Fruit fly (Drosophila melanogaster) whole organism, prepupa: ENCODE results near the gene CG18731.

Source experiments
- Blimp-1 ChIP-seq: fragments of 200-800 bp; sonication (Bioruptor generic); optimal IDR thresholded peaks from 3 replicates; lab custom pipeline; 2017; ENCODE audit warnings: missing biosample characterization, missing genetic modification characterization, mild to moderate bottlenecking, moderate library complexity, missing genetic modification reagents
- CG10631 ChIP-seq: fragments of 200-800 bp; sonication (Bioruptor generic); optimal IDR thresholded peaks from 2 replicates; lab custom pipeline; 2016; ENCODE audit warnings: missing biosample characterization, missing genetic modification characterization
- CG10669 ChIP-seq: fragments of 200-800 bp; sonication (Bioruptor generic); optimal IDR thresholded peaks from 3 replicates; lab custom pipeline; 2018; ENCODE audit warnings: missing biosample characterization, mild to moderate bottlenecking, missing genetic modification characterization, moderate library complexity
- CG11762 ChIP-seq: fragments of 200-800 bp; sonication (Bioruptor generic); optimal IDR thresholded peaks from 3 replicates; lab custom pipeline; 2016; ENCODE audit warnings: missing biosample characterization, missing genetic modification characterization; ENCODE audit not compliant: insufficient read depth
- CG11902 ChIP-seq: fragments of 200-800 bp; sonication (Bioruptor generic); optimal IDR thresholded peaks from 3 replicates; lab custom pipeline; 2016; ENCODE audit warnings: missing biosample characterization, missing genetic modification characterization
- CG15336 ChIP-seq: fragments of 200-800 bp; sonication (Bioruptor generic); IDR thresholded peaks from 2 replicates; pipeline ENCODE4 v1.3.6; 2022; ENCODE audit warnings: missing biosample characterization, missing genetic modification characterization
- CG1621 ChIP-seq: fragments of 200-800 bp; sonication (Bioruptor generic); optimal IDR thresholded peaks from 3 replicates; lab custom pipeline; 2018; ENCODE audit warnings: missing biosample characterization, mild to moderate bottlenecking, missing genetic modification characterization
- CG31627 ChIP-seq: fragments of 200-800 bp; sonication (Bioruptor generic); optimal IDR thresholded peaks from 3 replicates; lab custom pipeline; 2016; ENCODE audit warnings: missing biosample characterization, missing genetic modification characterization
- CG32006 ChIP-seq: fragments of 200-800 bp; sonication (Bioruptor generic); optimal IDR thresholded peaks from 3 replicates; lab custom pipeline; 2017; ENCODE audit warnings: missing biosample characterization, mild to moderate bottlenecking, missing genetic modification characterization
- CG34406 ChIP-seq: fragments of 200-800 bp; sonication (Bioruptor generic); optimal IDR thresholded peaks from 3 replicates; lab custom pipeline; 2016; ENCODE audit warnings: missing biosample characterization, missing genetic modification characterization
- CG6163 ChIP-seq: fragments of 200-800 bp; sonication (Bioruptor generic); IDR thresholded peaks from 3 replicates; pipeline ENCODE4 v1.3.6; 2022; ENCODE audit warnings: missing biosample characterization, missing genetic modification characterization
- CG6276 ChIP-seq: fragments of 200-800 bp; sonication (Bioruptor generic); optimal IDR thresholded peaks from 2 replicates; lab custom pipeline; 2017; ENCODE audit warnings: missing biosample characterization, mild to moderate bottlenecking, missing genetic modification characterization
- CG6792 ChIP-seq: fragments of 200-800 bp; sonication (Bioruptor generic); optimal IDR thresholded peaks from 3 replicates; lab custom pipeline; 2016; ENCODE audit warnings: missing biosample characterization, missing genetic modification characterization
- CG6854 ChIP-seq: fragments of 200-800 bp; sonication (Bioruptor generic); optimal IDR thresholded peaks from 2 replicates; lab custom pipeline; 2017; ENCODE audit warnings: missing biosample characterization, mild to moderate bottlenecking, missing genetic modification characterization
- CG7368 ChIP-seq: fragments of 200-800 bp; sonication (Bioruptor generic); optimal IDR thresholded peaks from 3 replicates; lab custom pipeline; 2016; ENCODE audit warnings: missing biosample characterization, missing genetic modification characterization
- Eip75B ChIP-seq: fragments of 200-800 bp; sonication (Bioruptor generic); optimal IDR thresholded peaks from 3 replicates; lab custom pipeline; 2016; ENCODE audit warnings: missing biosample characterization, missing genetic modification characterization
- Eip78C ChIP-seq: fragments of 200-800 bp; sonication (Bioruptor generic); peaks from one replicate; lab custom pipeline; 2016; ENCODE audit warnings: missing biosample characterization, missing genetic modification characterization
- Ets21C ChIP-seq: fragments of 200-800 bp; sonication (Bioruptor generic); optimal IDR thresholded peaks from 3 replicates; lab custom pipeline; 2016; ENCODE audit warnings: missing biosample characterization, missing genetic modification characterization
- Ets96B ChIP-seq: fragments of 200-800 bp; optimal IDR thresholded peaks from 2 replicates; lab custom pipeline; 2019; ENCODE audit warnings: missing biosample characterization, mild to moderate bottlenecking, missing genetic modification characterization, moderate library complexity
- Gug ChIP-seq: fragments of 200-800 bp; sonication (Bioruptor generic); IDR thresholded peaks from 2 replicates; pipeline ENCODE4 v1.3.6; 2022; ENCODE audit warnings: missing biosample characterization, missing genetic modification characterization
- Hr39 ChIP-seq: fragments of 200-800 bp; sonication (Bioruptor generic); optimal IDR thresholded peaks from 2 replicates; lab custom pipeline; 2016; ENCODE audit warnings: missing biosample characterization, missing genetic modification characterization
- Met ChIP-seq: fragments of 200-800 bp; sonication (Bioruptor generic); optimal IDR thresholded peaks from 3 replicates; lab custom pipeline; 2016; ENCODE audit warnings: missing biosample characterization, missing genetic modification characterization
- OdsH ChIP-seq: fragments of 200-800 bp; sonication (Bioruptor generic); optimal IDR thresholded peaks from 3 replicates; lab custom pipeline; 2016; ENCODE audit warnings: missing biosample characterization, missing genetic modification characterization
- Smox ChIP-seq: fragments of 200-800 bp; sonication (Bioruptor generic); optimal IDR thresholded peaks from 3 replicates; lab custom pipeline; 2016; ENCODE audit warnings: missing biosample characterization, missing genetic modification characterization
- Sox102F ChIP-seq: fragments of 200-800 bp; sonication (Bioruptor generic); optimal IDR thresholded peaks from 2 replicates; lab custom pipeline; 2016; ENCODE audit warnings: missing biosample characterization, mild to moderate bottlenecking, missing genetic modification characterization
- Sox14 ChIP-seq: fragments of 200-800 bp; sonication (Bioruptor generic); optimal IDR thresholded peaks from 3 replicates; lab custom pipeline; 2016; ENCODE audit warnings: missing biosample characterization, missing genetic modification characterization
- achi ChIP-seq: fragments of 200-800 bp; sonication (Bioruptor generic); optimal IDR thresholded peaks from 3 replicates; lab custom pipeline; 2016; ENCODE audit warnings: missing biosample characterization, missing genetic modification characterization
- acj6 ChIP-seq: fragments of 200-800 bp; sonication (Bioruptor generic); optimal IDR thresholded peaks from 3 replicates; lab custom pipeline; 2016; ENCODE audit warnings: missing biosample characterization, missing genetic modification characterization
- cyc ChIP-seq: fragments of 200-800 bp; sonication (Bioruptor generic); optimal IDR thresholded peaks from 3 replicates; lab custom pipeline; 2016; ENCODE audit warnings: missing biosample characterization, missing genetic modification characterization
- dsx ChIP-seq: fragments of 200-800 bp; optimal IDR thresholded peaks from 3 replicates; lab custom pipeline; 2019; ENCODE audit warnings: missing biosample characterization, mild to moderate bottlenecking, missing genetic modification characterization, moderate library complexity; ENCODE audit not compliant: poor library complexity, severe bottlenecking
- eg ChIP-seq: fragments of 200-800 bp; sonication (Bioruptor generic); IDR thresholded peaks from 3 replicates; pipeline ENCODE4 v1.3.6; 2022; ENCODE audit warnings: missing biosample characterization, missing genetic modification characterization
- esn ChIP-seq: fragments of 200-800 bp; sonication (Bioruptor generic); optimal IDR thresholded peaks from 2 replicates; lab custom pipeline; 2016; ENCODE audit warnings: missing biosample characterization, mild to moderate bottlenecking, missing genetic modification characterization, moderate library complexity
- fd59A ChIP-seq: fragments of 200-800 bp; sonication (Bioruptor generic); optimal IDR thresholded peaks from 2 replicates; lab custom pipeline; 2017; ENCODE audit warnings: missing biosample characterization, mild to moderate bottlenecking, missing genetic modification characterization, missing genetic modification reagents
- fd85E ChIP-seq: fragments of 200-800 bp; sonication (Bioruptor generic); optimal IDR thresholded peaks from 3 replicates; lab custom pipeline; 2016; ENCODE audit warnings: missing biosample characterization, missing genetic modification characterization
- fkh ChIP-seq: fragments of 200-800 bp; sonication (Bioruptor generic); optimal IDR thresholded peaks from 3 replicates; lab custom pipeline; 2017; ENCODE audit warnings: missing biosample characterization, mild to moderate bottlenecking, missing genetic modification characterization, moderate library complexity
- lz ChIP-seq: fragments of 200-800 bp; sonication (Bioruptor generic); optimal IDR thresholded peaks from 3 replicates; lab custom pipeline; 2016; ENCODE audit warnings: missing biosample characterization, missing genetic modification characterization
- net ChIP-seq: fragments of 200-800 bp; sonication (Bioruptor generic); optimal IDR thresholded peaks from 3 replicates; lab custom pipeline; 2016; ENCODE audit warnings: missing biosample characterization, missing genetic modification characterization
- pdm3 ChIP-seq: fragments of 200-800 bp; sonication (Bioruptor generic); optimal IDR thresholded peaks from 3 replicates; lab custom pipeline; 2016; ENCODE audit warnings: missing biosample characterization, missing genetic modification characterization
- salr ChIP-seq, 2 experiments: fragments of 200-800 bp; sonication (Bioruptor generic); optimal IDR thresholded peaks; 3 replicates each; lab custom pipeline; 2016 to 2018; ENCODE audit warnings: missing biosample characterization in 2 of 2, missing genetic modification characterization in 2 of 2, mild to moderate bottlenecking in 1 of 2
- spab ChIP-seq: fragments of 200-800 bp; sonication (Bioruptor generic); optimal IDR thresholded peaks from 2 replicates; lab custom pipeline; 2017; ENCODE audit warnings: missing biosample characterization, mild to moderate bottlenecking, missing genetic modification characterization, missing genetic modification reagents
- svp ChIP-seq: fragments of 200-800 bp; sonication (Bioruptor generic); peaks from one replicate; lab custom pipeline; 2016; ENCODE audit warnings: missing biosample characterization, missing genetic modification characterization
- topi ChIP-seq: fragments of 200-800 bp; sonication (Bioruptor generic); optimal IDR thresholded peaks from 3 replicates; lab custom pipeline; 2016; ENCODE audit warnings: missing biosample characterization, missing genetic modification characterization
- vri ChIP-seq: fragments of 200-800 bp; sonication (Bioruptor generic); optimal IDR thresholded peaks from 3 replicates; lab custom pipeline; 2016; ENCODE audit warnings: missing biosample characterization, mild to moderate bottlenecking, missing genetic modification characterization

The CG18731 gene

DNA sequence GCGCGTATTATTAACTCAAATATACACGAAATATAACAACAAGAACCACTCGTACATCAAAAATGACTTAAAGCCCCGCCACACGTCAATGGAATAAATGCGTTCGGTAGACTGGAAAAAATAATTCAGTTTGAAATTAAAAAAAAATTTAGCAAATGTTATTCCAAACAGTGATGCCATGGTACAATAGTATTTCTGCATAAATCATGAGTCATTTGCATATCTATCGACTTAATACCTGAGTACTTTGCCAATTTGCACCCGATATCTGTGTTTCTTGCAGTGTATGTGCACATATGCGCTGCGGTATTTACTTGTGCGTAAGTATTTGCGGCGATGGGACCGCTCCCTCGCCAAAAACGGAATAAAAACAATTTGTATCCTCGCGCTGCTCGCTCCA is 38.3 kb downstream of the CG18731 start (continued):
- TF ChIP-seq CG11902 (GFP tag; lab: Kevin White, UChicago) (peak; percentile 97), Gug (GFP tag; lab: Robert Waterston, UW) (peak; percentile 31; the same call in 1 of the 2 replicates), dsx (GFP tag; lab: Kevin White, UChicago) (peak; percentile 68), CG7368 (GFP tag; lab: Kevin White, UChicago) (peak; percentile 93), fd59A (GFP tag; lab: Kevin White, UChicago) (peak; percentile 60), svp (peak; percentile 98), CG1621 (tag; lab: Kevin White, UChicago) (peak; percentile 72), CG11762 (GFP tag; lab: Kevin White, UChicago) (peak; percentile 90), Blimp-1 (GFP tag; lab: Kevin White, UChicago) (peak; percentile 92), CG34406 (GFP tag; lab: Kevin White, UChicago) (peak; percentile 94), CG10631 (peak; percentile 89), spab (GFP tag; lab: Kevin White, UChicago) (peak; percentile 73), Hr39 (peak; percentile 99), CG6276 (GFP tag; lab: Kevin White, UChicago) (peak; percentile 48)

DNA sequence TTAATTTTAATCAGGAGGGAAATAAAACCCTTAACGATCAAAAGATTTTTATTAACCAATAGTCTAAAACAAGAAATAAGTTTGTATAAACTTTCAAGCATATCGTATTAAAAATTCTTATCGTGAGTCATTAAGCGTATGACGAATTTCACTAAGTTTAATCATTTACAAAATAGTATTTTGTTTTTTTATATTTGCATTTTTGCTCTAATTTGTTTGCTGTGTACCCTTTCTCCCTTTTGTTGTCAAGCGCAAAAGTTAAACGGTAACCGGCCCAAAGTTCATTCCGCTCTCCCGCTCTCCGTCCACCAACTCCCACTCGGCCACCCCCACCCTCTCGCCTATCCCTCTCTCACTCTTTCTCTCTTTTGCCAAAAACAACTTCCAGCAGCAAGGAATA is 39.0 kb downstream of the CG18731 start:
- no peak for TF ChIP-seq Eip75B
- no peak for TF ChIP-seq fd85E (GFP tag; lab: Kevin White, UChicago)
- TF ChIP-seq fkh (GFP tag; lab: Kevin White, UChicago): no peak
- 0 out of 3 replicates have a peak, but pooled peaks have one; percentile 35 for TF ChIP-seq eg (GFP tag; lab: Robert Waterston, UW)
- TF ChIP-seq net: no peak
- TF ChIP-seq vri (GFP tag; lab: Kevin White, UChicago): no peak
- peak; percentile 12 for TF ChIP-seq Blimp-1 (GFP tag; lab: Kevin White, UChicago)
- no peak for TF ChIP-seq CG7368 (GFP tag; lab: Kevin White, UChicago)
- TF ChIP-seq esn (GFP tag; lab: Kevin White, UChicago): peak; percentile 40
- peak; percentile 79 for TF ChIP-seq topi
- TF ChIP-seq spab (GFP tag; lab: Kevin White, UChicago): no peak
- TF ChIP-seq CG6792: peak; percentile 16
- TF ChIP-seq CG34406 (GFP tag; lab: Kevin White, UChicago): peak; percentile 40
- TF ChIP-seq Eip78C (GFP tag; lab: Kevin White, UChicago): peak; percentile 80
- TF ChIP-seq cyc (GFP tag; lab: Kevin White, UChicago): peak; percentile 46
- TF ChIP-seq CG6854: peak; percentile 10
- no peak for TF ChIP-seq CG10631
- peak; percentile 2 for TF ChIP-seq CG11902 (GFP tag; lab: Kevin White, UChicago)
- TF ChIP-seq Hr39: peak; percentile 68
- TF ChIP-seq CG31627 (GFP tag; lab: Kevin White, UChicago): peak; percentile 67
- no peak for TF ChIP-seq Met (GFP tag; lab: Kevin White, UChicago)
- TF ChIP-seq Ets21C (GFP tag; lab: Kevin White, UChicago): peak; percentile 37
- peak; percentile 33 for TF ChIP-seq Sox102F (GFP tag; lab: Kevin White, UChicago)
- TF ChIP-seq CG6163 (GFP tag; lab: Robert Waterston, UW): peak; percentile 33; the same call in 1 of the 3 replicates
- peak; percentile 21 for TF ChIP-seq achi (GFP tag; lab: Kevin White, UChicago)
- peak; percentile 61 for TF ChIP-seq Smox
- peak; percentile 37 for TF ChIP-seq OdsH (GFP tag; lab: Kevin White, UChicago)
- TF ChIP-seq Sox14: peak; percentile 9
- no peak for TF ChIP-seq Ets96B
- TF ChIP-seq CG6276 (GFP tag; lab: Kevin White, UChicago): peak; percentile 12
- TF ChIP-seq salr (GFP tag; optimal IDR thresholded peaks at IDR 0.05; lab: Kevin White, UChicago): no peak
- peak; percentile 32 for TF ChIP-seq acj6
- peak; percentile 16 for TF ChIP-seq CG32006 (GFP tag; lab: Kevin White, UChicago)
- TF ChIP-seq CG15336 (GFP tag; lab: Robert Waterston, UW): peak; percentile 46
- TF ChIP-seq pdm3 (GFP tag; lab: Kevin White, UChicago): peak; percentile 3
- TF ChIP-seq CG10669 (GFP tag; lab: Kevin White, UChicago): peak; percentile 1
- TF ChIP-seq lz: peak; percentile 55
